Worm (Caenorhabditis elegans): ENCODE results near the gene glb-22.

The glb-22 gene

DNA sequence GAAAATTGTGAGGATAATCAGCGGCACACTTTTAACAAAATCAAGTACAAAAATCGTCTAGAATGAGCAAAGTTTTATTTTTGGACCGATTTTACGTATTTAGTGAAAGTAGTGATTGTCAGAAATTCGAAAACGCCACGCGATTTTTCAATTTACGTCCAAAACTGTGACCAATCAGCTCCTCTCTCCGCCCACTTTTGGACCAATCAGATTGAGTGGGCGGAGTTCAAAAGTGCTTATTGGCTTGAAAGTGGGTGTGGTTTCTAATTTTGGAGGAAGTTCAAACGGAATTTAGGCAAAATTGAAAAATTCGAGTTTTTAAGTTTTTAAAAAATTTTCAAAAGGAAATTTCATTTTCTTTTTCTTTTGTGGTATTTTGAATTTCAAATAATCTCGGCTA lies 14.4 kb downstream of the glb-22 start:
- TF ChIP-seq ham-2 (GFP tag; optimal IDR thresholded peaks at IDR 0.05), result no peak
- no peak for TF ChIP-seq mls-2 (tag; optimal IDR thresholded peaks at IDR 0.05)
- no peak for TF ChIP-seq drap-1 (GFP tag; optimal IDR thresholded peaks at IDR 0.05)
- TF ChIP-seq nhr-76 (tag; optimal IDR thresholded peaks at IDR 0.05), result no peak
- TF ChIP-seq zip-8 (tag; optimal IDR thresholded peaks at IDR 0.05), result no peak
- TF ChIP-seq sem-2 (GFP tag; optimal IDR thresholded peaks at IDR 0.05), result no peak
- no peak for TF ChIP-seq sptf-1 (tag; optimal IDR thresholded peaks at IDR 0.05)
- TF ChIP-seq nhr-28 (tag; optimal IDR thresholded peaks at IDR 0.05), result no peak
- TF ChIP-seq snpc-4 (tag; optimal IDR thresholded peaks at IDR 0.05), result no peak
- TF ChIP-seq pha-4 (tag; optimal IDR thresholded peaks at IDR 0.05), result no peak
- no peak for TF ChIP-seq ztf-11 (tag; optimal IDR thresholded peaks at IDR 0.05)
- no peak for TF ChIP-seq unc-62 (GFP tag; optimal IDR thresholded peaks at IDR 0.05)
- TF ChIP-seq mep-1 (tag; optimal IDR thresholded peaks at IDR 0.05), result no peak

DNA sequence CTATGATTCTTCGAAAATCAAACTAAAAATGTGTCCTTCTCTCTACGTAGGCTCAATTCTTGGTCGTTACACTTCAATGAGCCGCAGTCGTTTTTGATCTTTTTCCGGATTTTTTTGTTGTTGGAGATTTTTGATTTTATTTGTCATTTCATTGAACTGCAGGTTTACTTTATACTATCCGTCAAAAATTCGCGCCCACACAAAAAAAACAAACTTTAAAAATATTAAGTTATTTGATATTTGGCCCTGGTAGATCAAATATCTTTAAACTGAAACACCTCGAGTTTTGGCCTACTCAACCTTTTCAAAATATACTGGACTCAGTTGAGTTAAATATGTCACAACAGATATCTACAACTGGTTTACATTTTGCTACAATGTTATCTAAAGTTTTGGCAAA lies 15.6 kb downstream of the glb-22 start:
- TF ChIP-seq ham-2 (GFP tag; optimal IDR thresholded peaks at IDR 0.05) (no peak), ceh-39 (tag; optimal IDR thresholded peaks at IDR 0.05) (no peak), lsy-2 (tag; optimal IDR thresholded peaks at IDR 0.05) (no peak)

DNA sequence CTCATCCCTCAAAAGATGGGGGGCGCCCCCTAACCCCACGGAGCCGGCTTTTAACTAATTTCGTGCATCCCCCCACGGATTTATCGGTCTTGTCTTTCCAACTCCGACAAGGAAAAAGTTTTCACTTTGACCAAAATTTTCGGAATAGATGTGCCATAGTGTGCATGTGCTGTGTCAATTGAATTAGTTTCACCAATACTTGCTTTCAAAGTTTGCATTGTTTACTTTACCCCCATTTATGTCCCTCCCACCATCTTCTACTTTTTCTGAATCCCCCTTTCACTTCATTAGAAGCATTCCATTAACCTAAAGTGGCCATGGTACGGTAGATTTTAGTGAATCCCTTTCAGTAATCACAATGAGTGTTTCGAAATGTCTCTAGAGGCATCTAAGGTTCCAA lies 17.6 kb downstream of the glb-22 start:
- TF ChIP-seq ham-2 (GFP tag; optimal IDR thresholded peaks at IDR 0.05) (no peak), tbx-8 (GFP tag; optimal IDR thresholded peaks at IDR 0.05) (no peak), snpc-4 (tag; optimal IDR thresholded peaks at IDR 0.05) (no peak), unc-120 (tag; optimal IDR thresholded peaks at IDR 0.05; ENCODE audit: poor library complexity, severe bottlenecking) (no peak), mls-2 (tag; optimal IDR thresholded peaks at IDR 0.05) (no peak), mep-1 (tag; optimal IDR thresholded peaks at IDR 0.05) (no peak), nhr-28 (tag; optimal IDR thresholded peaks at IDR 0.05) (no peak), blmp-1 (tag; optimal IDR thresholded peaks at IDR 0.05) (no peak), elt-3 (tag; optimal IDR thresholded peaks at IDR 0.05) (no peak), flh-1 (GFP tag; optimal IDR thresholded peaks at IDR 0.05) (no peak), nhr-2 (tag; optimal IDR thresholded peaks at IDR 0.05) (no peak), unc-39 (tag; optimal IDR thresholded peaks at IDR 0.05) (no peak), lin-13 (tag; optimal IDR thresholded peaks at IDR 0.05) (no peak), ceh-39 (tag; optimal IDR thresholded peaks at IDR 0.05) (no peak), nhr-76 (tag; optimal IDR thresholded peaks at IDR 0.05) (no peak), mab-5 (tag; optimal IDR thresholded peaks at IDR 0.05) (no peak), ztf-11 (tag; optimal IDR thresholded peaks at IDR 0.05) (no peak), cnd-1 (tag; optimal IDR thresholded peaks at IDR 0.05) (no peak)

DNA sequence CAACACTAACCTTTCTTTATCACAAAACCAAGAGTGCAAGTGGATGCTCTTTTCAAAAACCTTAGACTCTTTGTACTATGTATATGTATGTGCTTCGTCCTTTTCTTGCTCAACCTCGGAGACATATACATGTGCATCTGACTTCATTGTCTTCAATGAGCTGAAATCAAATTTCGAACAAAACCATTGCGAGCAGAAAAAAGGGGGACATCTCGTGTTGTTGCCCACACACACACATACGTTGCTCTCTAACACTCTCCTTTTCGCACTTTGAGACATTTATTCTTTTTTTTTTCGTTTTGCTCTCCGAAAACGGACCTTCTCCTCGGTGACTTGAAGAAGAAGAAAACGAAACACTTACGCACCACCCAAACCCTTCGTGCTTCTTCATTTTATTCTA lies 20.2 kb downstream of the glb-22 start:
- TF ChIP-seq ces-1 (GFP tag; optimal IDR thresholded peaks at IDR 0.05), result peak; percentile 57
- no peak for TF ChIP-seq tbx-8 (GFP tag; optimal IDR thresholded peaks at IDR 0.05)

DNA sequence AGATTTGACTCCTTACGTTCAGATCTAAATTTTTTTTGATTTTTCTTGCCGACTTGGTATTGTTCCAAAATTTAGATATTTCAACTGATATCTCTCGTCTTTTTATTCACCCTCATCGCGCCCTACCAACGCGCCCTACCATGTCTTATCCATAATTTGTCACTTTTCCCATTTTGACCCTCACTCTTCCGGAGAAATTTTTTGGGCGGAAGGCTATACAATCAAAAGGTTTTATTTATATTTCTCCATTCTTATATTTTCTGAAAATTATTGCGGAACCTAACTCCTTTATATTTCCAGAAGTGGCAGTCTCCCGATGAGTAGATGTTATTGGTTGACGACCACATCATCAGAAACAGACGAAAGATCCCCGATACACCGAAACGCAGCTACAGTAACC lies 20.8 kb downstream of the glb-22 start, which contains the start of gene hot-1:
Gene hot-1, plus strand, starts transcription at position 301 of the 400 bp plus-strand sequence.
- TF ChIP-seq lin-13 (tag; optimal IDR thresholded peaks at IDR 0.05), result no peak
- TF ChIP-seq unc-120 (tag; optimal IDR thresholded peaks at IDR 0.05; ENCODE audit: poor library complexity, severe bottlenecking), result no peak

DNA sequence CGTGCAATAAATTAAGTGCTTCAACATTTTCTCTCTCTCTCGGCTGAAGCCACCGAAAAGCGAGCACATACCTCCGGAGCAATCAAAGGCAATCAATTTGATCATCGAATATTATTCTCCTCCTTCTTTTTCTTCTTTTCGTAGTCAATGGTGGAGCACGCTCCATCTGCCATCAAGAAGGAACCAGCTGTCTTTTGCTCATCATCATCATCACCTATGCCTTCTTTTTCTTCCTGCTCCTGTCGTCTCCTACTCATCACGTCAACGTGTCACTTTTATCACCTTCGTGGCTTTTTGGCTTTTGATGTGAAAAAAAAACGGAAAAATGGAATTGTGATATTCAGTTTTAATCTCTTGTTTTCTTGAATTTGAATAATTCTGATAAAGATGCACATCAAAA lies 25.6 kb downstream of the glb-22 start:
- TF ChIP-seq unc-62 (GFP tag; optimal IDR thresholded peaks at IDR 0.05), result peak; percentile 95
- no peak for TF ChIP-seq snpc-4 (tag; optimal IDR thresholded peaks at IDR 0.05)
- TF ChIP-seq unc-120 (tag; optimal IDR thresholded peaks at IDR 0.05; ENCODE audit: poor library complexity, severe bottlenecking), result peak; percentile 54
- TF ChIP-seq hlh-1 (tag; optimal IDR thresholded peaks at IDR 0.05), result peak; percentile 80

DNA sequence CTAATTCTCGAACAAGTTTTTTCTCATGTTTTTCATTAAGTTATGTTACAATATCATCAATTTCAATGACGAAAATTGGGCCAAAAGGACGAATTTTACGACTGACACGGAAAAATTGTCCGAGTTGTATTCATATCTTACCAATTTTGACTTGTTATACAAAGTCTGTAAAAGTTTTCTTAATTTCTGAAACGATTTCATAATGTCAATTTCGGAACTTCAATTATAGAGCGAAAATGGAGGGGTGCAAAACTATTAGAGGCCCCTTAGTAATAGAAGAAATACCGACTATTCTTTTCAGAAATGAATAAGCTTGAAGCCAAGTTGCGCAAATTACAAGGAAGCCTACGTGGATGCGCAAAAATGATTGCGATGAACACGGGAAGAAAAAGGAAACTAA lies 31.5 kb downstream of the glb-22 start, which contains the start of gene F43D2.3:
Gene F43D2.3, plus strand, starts transcription at position 301 of the 400 bp plus-strand sequence.
- TF ChIP-seq M03D4.4 (tag; optimal IDR thresholded peaks at IDR 0.05) (no peak), lin-32 (GFP tag; optimal IDR thresholded peaks at IDR 0.05) (no peak), ceh-39 (tag; optimal IDR thresholded peaks at IDR 0.05) (no peak), snpc-4 (tag; optimal IDR thresholded peaks at IDR 0.05) (no peak), lsy-2 (tag; optimal IDR thresholded peaks at IDR 0.05) (no peak), hlh-1 (tag; optimal IDR thresholded peaks at IDR 0.05) (no peak)
